Fruit fly (Drosophila melanogaster): ENCODE data around the gene CG42832.

- TF ChIP-seq psq (optimal IDR thresholded peaks at IDR 0.05) (no peak), EcR (GFP tag; optimal IDR thresholded peaks at IDR 0.05) (no peak), pan (optimal IDR thresholded peaks at IDR 0.05) (no peak), CG8478 (optimal IDR thresholded peaks at IDR 0.05) (no peak), usp (GFP tag; optimal IDR thresholded peaks at IDR 0.05) (no peak)
Measured at dm6 chr3L:11636829-11637228, 26.9 kb downstream of the CG42832 start.
